Fruit fly (Drosophila melanogaster) whole organism, embryonic: ENCODE measurements around the gene CG6340.

Experiments
- Ada2b ChIP-seq: fragments of 200-800 bp; sonication (Bioruptor generic); IDR thresholded peaks from 2 replicates; pipeline ENCODE4 v1.3.6; 2022; ENCODE audit warnings: missing biosample characterization, missing genetic modification characterization
- CG11504 ChIP-seq: fragments of 200-800 bp; sonication (Bioruptor generic); optimal IDR thresholded peaks from 3 replicates; lab custom pipeline; 2019; ENCODE audit warnings: missing biosample characterization, mild to moderate bottlenecking, missing genetic modification characterization, moderate library complexity
- CG12942 ChIP-seq: fragments of 200-800 bp; sonication (Bioruptor generic); optimal IDR thresholded peaks from 3 replicates; lab custom pipeline; 2016; ENCODE audit warnings: missing biosample characterization, missing genetic modification characterization
- CG13296 ChIP-seq: fragments of 200-800 bp; sonication (Bioruptor generic); optimal IDR thresholded peaks from 3 replicates; lab custom pipeline; 2018; ENCODE audit warnings: missing biosample characterization, mild to moderate bottlenecking, missing genetic modification characterization
- CG13775 ChIP-seq: fragments of 200-800 bp; sonication (Bioruptor generic); optimal IDR thresholded peaks from 3 replicates; lab custom pipeline; 2017; ENCODE audit warnings: missing biosample characterization, mild to moderate bottlenecking, missing genetic modification characterization
- CG14050 ChIP-seq: fragments of 200-800 bp; sonication (Bioruptor generic); IDR thresholded peaks from 3 replicates; pipeline ENCODE4 v1.3.6; 2022; ENCODE audit warnings: missing biosample characterization, missing genetic modification characterization
- CG17328 ChIP-seq: fragments of 200-800 bp; sonication (Bioruptor generic); IDR thresholded peaks from 2 replicates; pipeline ENCODE4 v1.3.6; 2022; ENCODE audit warnings: missing biosample characterization, missing genetic modification characterization
- CG1792 ChIP-seq: fragments of 200-800 bp; sonication (Bioruptor generic); optimal IDR thresholded peaks from 2 replicates; lab custom pipeline; 2016; ENCODE audit warnings: missing biosample characterization, missing genetic modification characterization
- CG2712 ChIP-seq: fragments of 200-800 bp; optimal IDR thresholded peaks from 3 replicates; lab custom pipeline; 2019; ENCODE audit warnings: missing biosample characterization, mild to moderate bottlenecking, missing genetic modification characterization, moderate library complexity
- CG30020 ChIP-seq: fragments of 200-800 bp; optimal IDR thresholded peaks from 2 replicates; lab custom pipeline; 2019; ENCODE audit warnings: missing biosample characterization, mild to moderate bottlenecking, missing genetic modification characterization, moderate library complexity
- CG3847 ChIP-seq: fragments of 200-800 bp; sonication (Bioruptor generic); IDR thresholded peaks from 2 replicates; pipeline ENCODE4 v1.3.6; 2022; ENCODE audit warnings: missing biosample characterization, missing genetic modification characterization
- CG4617 ChIP-seq: fragments of 200-800 bp; sonication (Bioruptor generic); optimal IDR thresholded peaks from 3 replicates; lab custom pipeline; 2016; ENCODE audit warnings: missing biosample characterization, missing genetic modification characterization, borderline replicate concordance
- CG6683 ChIP-seq: fragments of 200-800 bp; sonication (Bioruptor generic); optimal IDR thresholded peaks from 2 replicates; lab custom pipeline; 2017; ENCODE audit warnings: missing biosample characterization, mild to moderate bottlenecking, missing genetic modification characterization, missing genetic modification reagents
- CG6791 ChIP-seq: fragments of 200-800 bp; sonication (Bioruptor generic); IDR thresholded peaks from 3 replicates; pipeline ENCODE4 v1.3.6; 2022; ENCODE audit warnings: missing biosample characterization, missing genetic modification characterization; ENCODE audit not compliant: partially characterized antibody
- CG6854 ChIP-seq: fragments of 200-800 bp; sonication (Bioruptor generic); optimal IDR thresholded peaks from 3 replicates; lab custom pipeline; 2017; ENCODE audit warnings: missing biosample characterization, mild to moderate bottlenecking, missing genetic modification characterization
- CG7839 ChIP-seq: fragments of 200-800 bp; sonication (Bioruptor generic); optimal IDR thresholded peaks from 3 replicates; lab custom pipeline; 2018; ENCODE audit warnings: missing biosample characterization, mild to moderate bottlenecking, missing genetic modification characterization, moderate library complexity
- CG7987 ChIP-seq: fragments of 200-800 bp; sonication (Bioruptor generic); optimal IDR thresholded peaks from 2 replicates; lab custom pipeline; 2018; ENCODE audit warnings: missing biosample characterization, mild to moderate bottlenecking, missing genetic modification characterization, moderate library complexity
- CG8765 ChIP-seq: fragments of 200-800 bp; sonication (Bioruptor generic); IDR thresholded peaks from 2 replicates; pipeline ENCODE4 v1.3.6; 2022; ENCODE audit warnings: missing biosample characterization, missing genetic modification characterization
- CoRest ChIP-seq: fragments of 200-800 bp; sonication (Bioruptor generic); optimal IDR thresholded peaks from 3 replicates; lab custom pipeline; 2018; ENCODE audit warnings: missing biosample characterization, mild to moderate bottlenecking, missing genetic modification characterization, moderate library complexity
- D ChIP-seq, 2 experiments: fragments of 200-800 bp in 1 of 2; fragments of >200 bp in 1 of 2; sonication (Bioruptor generic) in 1 of 2; optimal IDR thresholded peaks; 2 replicates in 1 of 2; 3 replicates in 1 of 2; lab custom pipeline; 2017; ENCODE audit warnings: mild to moderate bottlenecking in 1 of 2, missing biosample characterization in 1 of 2, missing genetic modification characterization in 1 of 2, missing genetic modification reagents in 1 of 2
- HmgZ ChIP-seq: fragments of 200-800 bp; sonication (Bioruptor generic); optimal IDR thresholded peaks from 2 replicates; lab custom pipeline; 2018; ENCODE audit warnings: missing biosample characterization, mild to moderate bottlenecking, missing genetic modification characterization
- Hr78 ChIP-seq, 2 experiments: fragments of 200-800 bp in 1 of 2; fragments of >200 bp in 1 of 2; sonication (Bioruptor generic) in 1 of 2; optimal IDR thresholded peaks; 2 replicates each; lab custom pipeline; 2017 to 2019; ENCODE audit warnings: missing biosample characterization in 2 of 2, missing genetic modification characterization in 2 of 2, mild to moderate bottlenecking in 1 of 2, moderate library complexity in 1 of 2
- Hsf ChIP-seq: fragments of 200-800 bp; sonication (Bioruptor generic); optimal IDR thresholded peaks from 3 replicates; lab custom pipeline; 2016; ENCODE audit warnings: missing biosample characterization, missing genetic modification characterization
- Lpt ChIP-seq: fragments of >200 bp; optimal IDR thresholded peaks from 2 replicates; lab custom pipeline; 2018; ENCODE audit warnings: missing biosample characterization, missing genetic modification characterization
- MBD-R2 ChIP-seq: fragments of 200-800 bp; sonication (Bioruptor generic); IDR thresholded peaks from 2 replicates; pipeline ENCODE4 v1.3.6; 2022; ENCODE audit warnings: missing biosample characterization, missing genetic modification characterization
- Nf-YB ChIP-seq: fragments of 200-800 bp; sonication (Bioruptor generic); optimal IDR thresholded peaks from 3 replicates; lab custom pipeline; 2019; ENCODE audit warnings: missing biosample characterization, mild to moderate bottlenecking, missing genetic modification characterization, moderate library complexity
- NfI ChIP-seq: fragments of 200-800 bp; sonication (Bioruptor generic); optimal IDR thresholded peaks from 3 replicates; lab custom pipeline; 2018; ENCODE audit warnings: missing biosample characterization, mild to moderate bottlenecking, missing genetic modification characterization, moderate library complexity
- Oaz ChIP-seq: fragments of 200-800 bp; sonication (Bioruptor generic); IDR thresholded peaks from 2 replicates; pipeline ENCODE4 v1.3.6; 2022; ENCODE audit warnings: missing biosample characterization, missing genetic modification characterization
- Optix ChIP-seq: fragments of 200-800 bp; sonication (Bioruptor generic); IDR thresholded peaks from 3 replicates; pipeline ENCODE4 v1.3.6; 2022; ENCODE audit warnings: missing biosample characterization, missing genetic modification characterization
- Sox100B ChIP-seq: fragments of 200-800 bp; sonication (Bioruptor generic); optimal IDR thresholded peaks from 3 replicates; lab custom pipeline; 2018; ENCODE audit warnings: missing biosample characterization, mild to moderate bottlenecking, missing genetic modification characterization
- Spps ChIP-seq: fragments of 200-800 bp; sonication (Bioruptor generic); optimal IDR thresholded peaks from 2 replicates; lab custom pipeline; 2018; ENCODE audit warnings: missing biosample characterization, mild to moderate bottlenecking, missing genetic modification characterization
- Sry-δ ChIP-seq: fragments of 200-800 bp; sonication (Bioruptor generic); optimal IDR thresholded peaks from 2 replicates; lab custom pipeline; 2016; ENCODE audit warnings: missing biosample characterization, missing genetic modification characterization
- Stat92E ChIP-seq, 3 experiments: fragments of >200 bp in 2 of 3; fragments of 200-800 bp in 1 of 3; sonication (Bioruptor generic) in 1 of 3; optimal IDR thresholded peaks; 2 replicates each; lab custom pipeline; 2017 to 2019; ENCODE audit warnings: missing biosample characterization in 3 of 3, missing genetic modification characterization in 3 of 3, mild to moderate bottlenecking in 1 of 3, moderate library complexity in 1 of 3
- ac ChIP-seq: fragments of 200-800 bp; sonication (Bioruptor generic); optimal IDR thresholded peaks from 3 replicates; lab custom pipeline; 2017; ENCODE audit warnings: missing biosample characterization, mild to moderate bottlenecking, missing genetic modification characterization
- cas ChIP-seq: fragments of 200-800 bp; sonication (Bioruptor generic); IDR thresholded peaks from 2 replicates; pipeline ENCODE4 v1.3.6; 2022; ENCODE audit warnings: missing biosample characterization, missing genetic modification characterization
- dimm ChIP-seq: fragments of 200-800 bp; sonication (Bioruptor generic); IDR thresholded peaks from 2 replicates; pipeline ENCODE4 v1.3.6; 2022; ENCODE audit warnings: missing biosample characterization, missing genetic modification characterization
- en ChIP-seq: fragments of 200-800 bp; sonication (Bioruptor generic); optimal IDR thresholded peaks from 2 replicates; lab custom pipeline; 2016; ENCODE audit warnings: missing biosample characterization, missing genetic modification characterization
- hbn ChIP-seq: fragments of 200-800 bp; sonication (Bioruptor generic); IDR thresholded peaks from 2 replicates; pipeline ENCODE4 v1.3.6; 2022; ENCODE audit warnings: missing biosample characterization, missing genetic modification characterization; ENCODE audit not compliant: partially characterized antibody
- hth ChIP-seq: fragments of >200 bp; optimal IDR thresholded peaks from 2 replicates; lab custom pipeline; 2017; ENCODE audit warnings: inconsistent platforms
- inv ChIP-seq: fragments of 200-800 bp; sonication (Bioruptor generic); IDR thresholded peaks from 2 replicates; pipeline ENCODE4 v1.3.6; 2022; ENCODE audit warnings: missing biosample characterization, missing genetic modification characterization; ENCODE audit not compliant: partially characterized antibody
- knrl ChIP-seq: fragments of 200-800 bp; sonication (Bioruptor generic); IDR thresholded peaks from 3 replicates; pipeline ENCODE4 v1.3.6; 2022; ENCODE audit warnings: missing biosample characterization, missing genetic modification characterization; ENCODE audit not compliant: partially characterized antibody
- nau ChIP-seq: fragments of 200-800 bp; sonication (Bioruptor generic); optimal IDR thresholded peaks from 3 replicates; lab custom pipeline; 2017; ENCODE audit warnings: missing biosample characterization, mild to moderate bottlenecking, missing genetic modification characterization, missing genetic modification reagents
- phol ChIP-seq: fragments of 200-800 bp; sonication (Bioruptor generic); optimal IDR thresholded peaks from 3 replicates; lab custom pipeline; 2018; ENCODE audit warnings: missing biosample characterization, mild to moderate bottlenecking, missing genetic modification characterization, moderate library complexity
- pnt ChIP-seq: fragments of 200-800 bp; sonication (Bioruptor generic); optimal IDR thresholded peaks from 3 replicates; lab custom pipeline; 2016; ENCODE audit warnings: missing biosample characterization, missing genetic modification characterization
- run ChIP-seq: fragments of 200-800 bp; sonication (Bioruptor generic); optimal IDR thresholded peaks from 3 replicates; lab custom pipeline; 2018; ENCODE audit warnings: missing biosample characterization, mild to moderate bottlenecking, missing genetic modification characterization
- sens ChIP-seq: fragments of 200-800 bp; sonication (Bioruptor generic); peaks from one replicate; lab custom pipeline; 2016; ENCODE audit warnings: missing biosample characterization, missing genetic modification characterization
- so ChIP-seq: fragments of 200-800 bp; sonication (Bioruptor generic); IDR thresholded peaks from 3 replicates; pipeline ENCODE4 v1.3.6; 2022; ENCODE audit warnings: missing biosample characterization, missing genetic modification characterization
- tin ChIP-seq: fragments of 200-800 bp; sonication (Bioruptor generic); optimal IDR thresholded peaks from 3 replicates; lab custom pipeline; 2016; ENCODE audit warnings: missing biosample characterization, missing genetic modification characterization
- tna ChIP-seq: fragments of 200-800 bp; sonication (Bioruptor generic); IDR thresholded peaks from 2 replicates; pipeline ENCODE4 v1.3.6; 2022; ENCODE audit warnings: missing biosample characterization, missing genetic modification characterization; ENCODE audit not compliant: partially characterized antibody
- usp ChIP-seq: fragments of >200 bp; optimal IDR thresholded peaks from 2 replicates; lab custom pipeline; 2017; ENCODE audit warnings: missing biosample characterization, missing genetic modification characterization
- vvl ChIP-seq: fragments of 200-800 bp; sonication (Bioruptor generic); IDR thresholded peaks from 2 replicates; pipeline ENCODE4 v1.3.6; 2022; ENCODE audit warnings: missing biosample characterization, missing genetic modification characterization

CG6340 gene

DNA sequence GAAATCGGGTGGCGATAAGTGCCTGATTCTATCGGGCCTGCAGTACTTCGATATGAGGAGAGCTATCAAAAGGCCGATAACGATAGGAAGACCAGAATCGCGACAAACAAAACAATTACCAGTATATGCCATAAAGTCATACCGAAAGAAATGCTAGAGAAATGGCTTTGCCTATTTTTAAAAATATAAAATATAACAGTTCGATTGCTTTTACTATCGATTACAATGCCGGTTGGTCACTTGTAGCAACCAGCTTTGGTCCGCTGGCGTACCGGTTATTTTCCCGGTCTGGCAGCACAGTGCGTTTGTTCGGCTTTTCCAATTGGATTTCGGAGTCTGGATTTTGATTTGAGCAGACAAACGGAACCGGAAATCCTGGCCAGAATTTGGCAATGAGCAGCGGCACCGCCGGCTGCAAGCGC is 19.7 kb upstream of the CG6340 start, which contains the start of the genes shtd, CG6294 and CG6299 (continued):
- peak; percentile 67 for TF ChIP-seq phol (tag; lab: Kevin White, UChicago)
- TF ChIP-seq CG7839, result no peak
- TF ChIP-seq MBD-R2 (GFP tag; lab: Robert Waterston, UW), result peak; percentile 91
- no peak for TF ChIP-seq Hr78 (GFP tag; optimal IDR thresholded peaks at IDR 0.05; lab: Kevin White, UChicago)
- TF ChIP-seq Stat92E (GFP tag; optimal IDR thresholded peaks at IDR 0.05; lab: Kevin White, UChicago), result peak in 1 of 3 experiments; percentile 17
- TF ChIP-seq CG4617 (GFP tag; lab: Kevin White, UChicago), result peak; percentile 59
- no peak for TF ChIP-seq en (GFP tag; lab: Kevin White, UChicago)
- peak; percentile 32 for TF ChIP-seq CG13775 (GFP tag; lab: Kevin White, UChicago)
- no peak for TF ChIP-seq Optix
- no peak; the same call in 1 of the 2 replicates for TF ChIP-seq vvl (GFP tag; lab: Robert Waterston, UW)
- TF ChIP-seq CG2712 (tag; lab: Kevin White, UChicago), result peak; percentile 47
- TF ChIP-seq CG6683, result no peak
- TF ChIP-seq Ada2b, result no peak
- peak; percentile 28 for TF ChIP-seq tin (GFP tag; lab: Kevin White, UChicago)
- no peak for TF ChIP-seq Spps
- no peak for TF ChIP-seq CG7987 (GFP tag; lab: Kevin White, UChicago)
- TF ChIP-seq Lpt, result no peak
- TF ChIP-seq hbn, result peak; percentile 79
- TF ChIP-seq pnt, result no peak
- TF ChIP-seq Sry-δ, result peak; percentile 79
- TF ChIP-seq CoRest (tag; lab: Kevin White, UChicago), result peak; percentile 58
- no peak for TF ChIP-seq CG8765 (GFP tag; lab: Robert Waterston, UW)
- TF ChIP-seq CG6791 (GFP tag; lab: Robert Waterston, UW), result peak; percentile 97
- TF ChIP-seq inv (GFP tag; lab: Robert Waterston, UW), result peak; percentile 91
- TF ChIP-seq Nf-YB (GFP tag; lab: Kevin White, UChicago), result no peak
- TF ChIP-seq CG11504 (tag; lab: Kevin White, UChicago), result no peak
- TF ChIP-seq CG3847 (GFP tag; lab: Robert Waterston, UW), result peak; percentile 59
- TF ChIP-seq NfI (GFP tag; lab: Kevin White, UChicago), result no peak
- TF ChIP-seq Hsf, result no peak
- TF ChIP-seq so (GFP tag; lab: Robert Waterston, UW), result no peak
- peak; percentile 53 for TF ChIP-seq HmgZ (tag; lab: Kevin White, UChicago)
- TF ChIP-seq usp (GFP tag; lab: Kevin White, UChicago), result no peak
- no peak for TF ChIP-seq CG12942 (GFP tag; lab: Kevin White, UChicago)
- TF ChIP-seq sens (GFP tag; lab: Kevin White, UChicago), result peak; percentile 84
- TF ChIP-seq nau, result no peak
- TF ChIP-seq Oaz (GFP tag; lab: Robert Waterston, UW), result no peak
- TF ChIP-seq knrl, result peak; percentile 86
- TF ChIP-seq Sox100B (GFP tag; lab: Kevin White, UChicago), result no peak
- no peak for TF ChIP-seq ac (GFP tag; lab: Kevin White, UChicago)
- no peak for TF ChIP-seq hth (lab: Kevin White, UChicago)
- TF ChIP-seq tna (GFP tag; lab: Robert Waterston, UW), result peak; percentile 99
- no peak for TF ChIP-seq cas (GFP tag; lab: Robert Waterston, UW)
- TF ChIP-seq CG6854, result no peak
- no peak for TF ChIP-seq run
- TF ChIP-seq CG30020 (tag; lab: Kevin White, UChicago), result peak; percentile 50
- TF ChIP-seq CG17328, result no peak
- TF ChIP-seq CG1792, result no peak
- no peak for TF ChIP-seq D (optimal IDR thresholded peaks at IDR 0.05; lab: Kevin White, UChicago)
- no peak for TF ChIP-seq D (GFP tag; optimal IDR thresholded peaks at IDR 0.05; lab: Kevin White, UChicago)
- no peak for TF ChIP-seq dimm (GFP tag; lab: Robert Waterston, UW)
- TF ChIP-seq CG13296, result no peak
- TF ChIP-seq CG14050 (GFP tag; lab: Robert Waterston, UW), result no peak
